Fruit fly (Drosophila melanogaster) whole organism, embryonic: Measurements from ENCODE around the gene CG13367.
A peak's percentile ranks its signal among the peaks of the same experiment; 100 is the strongest.

Source experiments
- Atf-2 ChIP-seq: fragments of 200-800 bp; sonication (Bioruptor generic); optimal IDR thresholded peaks from 2 replicates; lab custom pipeline; 2016; ENCODE audit warnings: missing biosample characterization, missing genetic modification characterization
- Atf6 ChIP-seq: fragments of 200-800 bp; sonication (Bioruptor generic); IDR thresholded peaks from 2 replicates; pipeline ENCODE4 v1.3.6; 2022; ENCODE audit warnings: missing biosample characterization, missing genetic modification characterization
- B-H1 ChIP-seq: fragments of 200-800 bp; sonication (Bioruptor generic); IDR thresholded peaks from 3 replicates; pipeline ENCODE4 v1.3.6; 2022; ENCODE audit warnings: missing biosample characterization, missing genetic modification characterization
- C15 ChIP-seq: fragments of 200-800 bp; sonication (Bioruptor generic); IDR thresholded peaks from 3 replicates; pipeline ENCODE4 v1.3.6; 2022; ENCODE audit warnings: missing biosample characterization, missing genetic modification characterization
- CG11085 ChIP-seq: fragments of 200-800 bp; sonication (Bioruptor generic); IDR thresholded peaks from 2 replicates; pipeline ENCODE4 v1.3.6; 2022; ENCODE audit warnings: missing biosample characterization, missing genetic modification characterization
- CG14710 ChIP-seq: fragments of 200-800 bp; sonication (Bioruptor generic); optimal IDR thresholded peaks from 3 replicates; lab custom pipeline; 2019; ENCODE audit warnings: missing biosample characterization, mild to moderate bottlenecking, missing genetic modification characterization, moderate library complexity
- CG17385 ChIP-seq: fragments of 200-800 bp; sonication (Bioruptor generic); optimal IDR thresholded peaks from 3 replicates; lab custom pipeline; 2018; ENCODE audit warnings: missing biosample characterization, mild to moderate bottlenecking, missing genetic modification characterization
- CG2678 ChIP-seq: fragments of 200-800 bp; sonication (Bioruptor generic); optimal IDR thresholded peaks from 3 replicates; lab custom pipeline; 2019; ENCODE audit warnings: missing biosample characterization, mild to moderate bottlenecking, missing genetic modification characterization, moderate library complexity
- CG2875 ChIP-seq: fragments of 200-800 bp; sonication (Bioruptor generic); optimal IDR thresholded peaks from 2 replicates; lab custom pipeline; 2017; ENCODE audit warnings: missing biosample characterization, mild to moderate bottlenecking, missing genetic modification characterization, missing genetic modification reagents
- CG2889 ChIP-seq: fragments of 200-800 bp; sonication (Bioruptor generic); IDR thresholded peaks from 3 replicates; pipeline ENCODE4 v1.3.6; 2022; ENCODE audit warnings: missing biosample characterization, missing genetic modification characterization
- CG3065 ChIP-seq: fragments of 200-800 bp; sonication (Bioruptor generic); optimal IDR thresholded peaks from 2 replicates; lab custom pipeline; 2016; ENCODE audit warnings: missing biosample characterization, missing genetic modification characterization
- CG31441 ChIP-seq: fragments of 200-800 bp; sonication (Bioruptor generic); IDR thresholded peaks from 2 replicates; pipeline ENCODE4 v1.3.6; 2022; ENCODE audit warnings: missing biosample characterization, missing genetic modification characterization
- CG33557 ChIP-seq: fragments of 200-800 bp; sonication (Bioruptor generic); optimal IDR thresholded peaks from 2 replicates; lab custom pipeline; 2019; ENCODE audit warnings: missing biosample characterization, mild to moderate bottlenecking, missing genetic modification characterization, moderate library complexity
- CG4328 ChIP-seq: fragments of 200-800 bp; sonication (Bioruptor generic); optimal IDR thresholded peaks from 3 replicates; lab custom pipeline; 2017; ENCODE audit warnings: missing biosample characterization, missing genetic modification reagents, missing genetic modification characterization
- CG4360 ChIP-seq: fragments of 200-800 bp; sonication (Bioruptor generic); IDR thresholded peaks from 2 replicates; pipeline ENCODE4 v1.3.6; 2022; ENCODE audit warnings: missing biosample characterization, missing genetic modification characterization
- CG4404 ChIP-seq: fragments of 200-800 bp; sonication (Bioruptor generic); IDR thresholded peaks from 2 replicates; pipeline ENCODE4 v1.3.6; 2022; ENCODE audit warnings: missing biosample characterization, missing genetic modification characterization
- CG5245 ChIP-seq: fragments of 200-800 bp; sonication (Bioruptor generic); optimal IDR thresholded peaks from 3 replicates; lab custom pipeline; 2016; ENCODE audit warnings: missing biosample characterization, missing genetic modification characterization
- CG6689 ChIP-seq: fragments of 200-800 bp; sonication (Bioruptor generic); IDR thresholded peaks from 2 replicates; pipeline ENCODE4 v1.3.6; 2022; ENCODE audit warnings: missing biosample characterization, missing genetic modification characterization
- CG7786 ChIP-seq: fragments of 200-800 bp; sonication (Bioruptor generic); optimal IDR thresholded peaks from 2 replicates; lab custom pipeline; 2016; ENCODE audit warnings: missing biosample characterization, missing genetic modification characterization
- CG7928 ChIP-seq: fragments of 200-800 bp; sonication (Bioruptor generic); optimal IDR thresholded peaks from 2 replicates; lab custom pipeline; 2017; ENCODE audit warnings: missing biosample characterization, mild to moderate bottlenecking, missing genetic modification characterization
- CG8765 ChIP-seq: fragments of 200-800 bp; sonication (Bioruptor generic); IDR thresholded peaks from 2 replicates; pipeline ENCODE4 v1.3.6; 2022; ENCODE audit warnings: missing biosample characterization, missing genetic modification characterization
- CG8924 ChIP-seq: fragments of 200-800 bp; optimal IDR thresholded peaks from 3 replicates; lab custom pipeline; 2019; ENCODE audit warnings: missing biosample characterization, mild to moderate bottlenecking, missing genetic modification characterization, moderate library complexity
- CTCF ChIP-seq: fragments of 200-800 bp; sonication (Bioruptor generic); optimal IDR thresholded peaks from 2 replicates; lab custom pipeline; 2017; ENCODE audit warnings: missing biosample characterization, mild to moderate bottlenecking, missing genetic modification characterization, moderate library complexity
- Drgx ChIP-seq: fragments of 200-800 bp; sonication (Bioruptor generic); IDR thresholded peaks from 2 replicates; pipeline ENCODE4 v1.3.6; 2022; ENCODE audit warnings: missing biosample characterization, missing genetic modification characterization
- Eip74EF ChIP-seq, 2 experiments: fragments of 200-800 bp in 1 of 2; fragments of >200 bp in 1 of 2; sonication (Bioruptor generic) in 1 of 2; optimal IDR thresholded peaks; 2 replicates each; lab custom pipeline; 2017 to 2019; ENCODE audit warnings: missing biosample characterization in 2 of 2, missing genetic modification characterization in 2 of 2, mild to moderate bottlenecking in 1 of 2, moderate library complexity in 1 of 2
- H2.0 ChIP-seq: fragments of 200-800 bp; sonication (Bioruptor generic); IDR thresholded peaks from 2 replicates; pipeline ENCODE4 v1.3.6; 2022; ENCODE audit warnings: missing biosample characterization, missing genetic modification characterization
- HLH3B ChIP-seq: fragments of 200-800 bp; sonication (Bioruptor generic); IDR thresholded peaks from 2 replicates; pipeline ENCODE4 v1.3.6; 2022; ENCODE audit warnings: missing biosample characterization, missing genetic modification characterization
- Hmx ChIP-seq: fragments of 200-800 bp; sonication (Bioruptor generic); optimal IDR thresholded peaks from 2 replicates; lab custom pipeline; 2016; ENCODE audit warnings: missing biosample characterization, missing genetic modification characterization
- Optix ChIP-seq: fragments of 200-800 bp; sonication (Bioruptor generic); IDR thresholded peaks from 3 replicates; pipeline ENCODE4 v1.3.6; 2022; ENCODE audit warnings: missing biosample characterization, missing genetic modification characterization
- Sox100B ChIP-seq: fragments of 200-800 bp; sonication (Bioruptor generic); optimal IDR thresholded peaks from 3 replicates; lab custom pipeline; 2018; ENCODE audit warnings: missing biosample characterization, mild to moderate bottlenecking, missing genetic modification characterization
- Tbp ChIP-seq: fragments of >200 bp; optimal IDR thresholded peaks from 2 replicates; lab custom pipeline; 2018; ENCODE audit warnings: missing biosample characterization, missing genetic modification characterization
- abd-A ChIP-seq: fragments of 200-800 bp; sonication (Bioruptor generic); optimal IDR thresholded peaks from 3 replicates; lab custom pipeline; 2019; ENCODE audit warnings: missing biosample characterization, mild to moderate bottlenecking, missing genetic modification characterization, moderate library complexity
- al ChIP-seq: fragments of 200-800 bp; sonication (Bioruptor generic); IDR thresholded peaks from 2 replicates; pipeline ENCODE4 v1.3.6; 2022; ENCODE audit warnings: missing biosample characterization, missing genetic modification characterization
- caup ChIP-seq: fragments of 200-800 bp; sonication (Bioruptor generic); optimal IDR thresholded peaks from 3 replicates; lab custom pipeline; 2017; ENCODE audit warnings: missing biosample characterization, mild to moderate bottlenecking, missing genetic modification characterization, moderate library complexity; ENCODE audit not compliant: severe bottlenecking
- chn ChIP-seq: fragments of 200-800 bp; sonication (Bioruptor generic); optimal IDR thresholded peaks from 2 replicates; lab custom pipeline; 2016; ENCODE audit warnings: missing biosample characterization, missing genetic modification characterization
- dan ChIP-seq: fragments of 200-800 bp; sonication (Bioruptor generic); IDR thresholded peaks from 2 replicates; pipeline ENCODE4 v1.3.6; 2022; ENCODE audit warnings: missing biosample characterization, missing genetic modification characterization
- dati ChIP-seq: fragments of 200-800 bp; sonication (Bioruptor generic); IDR thresholded peaks from 2 replicates; pipeline ENCODE4 v1.3.6; 2022; ENCODE audit warnings: missing biosample characterization, missing genetic modification characterization
- esg ChIP-seq: fragments of 200-800 bp; sonication (Bioruptor generic); conservative IDR thresholded peaks from 2 replicates; pipeline ENCODE4 v1.3.6; 2022; ENCODE audit warnings: missing biosample characterization, missing genetic modification characterization
- exex ChIP-seq: fragments of 200-800 bp; sonication (Bioruptor generic); optimal IDR thresholded peaks from 4 replicates; lab custom pipeline; 2018; ENCODE audit warnings: missing biosample characterization, mild to moderate bottlenecking, missing genetic modification characterization, moderate library complexity
- fru ChIP-seq: fragments of >200 bp; optimal IDR thresholded peaks from 2 replicates; lab custom pipeline; 2017
- ftz-f1 ChIP-seq: fragments of 200-800 bp; sonication (Bioruptor generic); optimal IDR thresholded peaks from 2 replicates; lab custom pipeline; 2016; ENCODE audit warnings: missing biosample characterization, missing genetic modification characterization
- hbn ChIP-seq: fragments of 200-800 bp; sonication (Bioruptor generic); IDR thresholded peaks from 2 replicates; pipeline ENCODE4 v1.3.6; 2022; ENCODE audit warnings: missing biosample characterization, missing genetic modification characterization; ENCODE audit not compliant: partially characterized antibody
- insv ChIP-seq, 2 experiments: fragments of 200-800 bp; sonication (Bioruptor generic); optimal IDR thresholded peaks; 3 replicates each; lab custom pipeline; 2016 to 2018; ENCODE audit warnings: missing biosample characterization in 2 of 2, missing genetic modification characterization in 2 of 2
- nau ChIP-seq: fragments of 200-800 bp; sonication (Bioruptor generic); optimal IDR thresholded peaks from 3 replicates; lab custom pipeline; 2017; ENCODE audit warnings: missing biosample characterization, mild to moderate bottlenecking, missing genetic modification characterization, missing genetic modification reagents
- onecut ChIP-seq: fragments of 200-800 bp; sonication (Bioruptor generic); IDR thresholded peaks from 2 replicates; pipeline ENCODE4 v1.3.6; 2022; ENCODE audit warnings: missing biosample characterization, missing genetic modification characterization
- pb ChIP-seq: fragments of 200-800 bp; sonication (Bioruptor generic); optimal IDR thresholded peaks from 3 replicates; lab custom pipeline; 2016; ENCODE audit warnings: missing biosample characterization, missing genetic modification characterization
- pnt ChIP-seq: fragments of 200-800 bp; sonication (Bioruptor generic); optimal IDR thresholded peaks from 3 replicates; lab custom pipeline; 2016; ENCODE audit warnings: missing biosample characterization, missing genetic modification characterization
- pzg ChIP-seq: fragments of 200-800 bp; sonication (Bioruptor generic); optimal IDR thresholded peaks from 3 replicates; lab custom pipeline; 2018; ENCODE audit warnings: missing biosample characterization, mild to moderate bottlenecking, missing genetic modification characterization, moderate library complexity
- toy ChIP-seq: fragments of 200-800 bp; sonication (Bioruptor generic); IDR thresholded peaks from 2 replicates; pipeline ENCODE4 v1.3.6; 2022; ENCODE audit warnings: missing biosample characterization, missing genetic modification characterization
- unc-4 ChIP-seq: fragments of 200-800 bp; sonication (Bioruptor generic); IDR thresholded peaks from 2 replicates; pipeline ENCODE4 v1.3.6; 2022; ENCODE audit warnings: missing biosample characterization, missing genetic modification characterization; ENCODE audit not compliant: partially characterized antibody
- wek ChIP-seq: fragments of 200-800 bp; sonication (Bioruptor generic); optimal IDR thresholded peaks from 3 replicates; lab custom pipeline; 2018; ENCODE audit warnings: missing biosample characterization, mild to moderate bottlenecking, missing genetic modification characterization, moderate library complexity
- zen ChIP-seq: fragments of 200-800 bp; sonication (Bioruptor generic); optimal IDR thresholded peaks from 3 replicates; lab custom pipeline; 2018; ENCODE audit warnings: missing biosample characterization, mild to moderate bottlenecking, missing genetic modification characterization, moderate library complexity

Gene CG13367

dm6 chrX:654949-655348, 10.4 kb downstream of the CG13367 start (continued):
- TF ChIP-seq Hmx (GFP tag; lab: Kevin White, UChicago) (peak; percentile 54), CTCF (GFP tag; lab: Kevin White, UChicago) (peak; percentile 61), CG4404 (peak; percentile 89), unc-4 (no peak), B-H1 (GFP tag; lab: Robert Waterston, UW) (peak; percentile 95), chn (GFP tag; lab: Kevin White, UChicago) (peak; percentile 95), pb (peak; percentile 94), caup (GFP tag; lab: Kevin White, UChicago) (peak; percentile 97), CG8765 (GFP tag; lab: Robert Waterston, UW) (peak; percentile 83), toy (GFP tag; lab: Robert Waterston, UW) (peak; percentile 90), fru (no peak), nau (GFP tag; lab: Kevin White, UChicago) (no peak), ftz-f1 (GFP tag; lab: Kevin White, UChicago) (no peak), dati (peak; percentile 95), insv (GFP tag; optimal IDR thresholded peaks at IDR 0.05; lab: Kevin White, UChicago) (peak; percentile 26 to 74), hbn (no peak), wek (peak; percentile 91), exex (peak; percentile 75), C15 (GFP tag; lab: Robert Waterston, UW) (peak; percentile 82; the same call in 2 of the 3 replicates), CG33557 (peak; percentile 92), CG8924 (tag; lab: Kevin White, UChicago) (peak; percentile 91), Tbp (GFP tag; lab: Kevin White, UChicago) (no peak), CG7928 (GFP tag; lab: Kevin White, UChicago) (peak; percentile 77), onecut (peak; percentile 95), CG11085 (GFP tag; lab: Robert Waterston, UW) (peak; percentile 88), CG6689 (peak; percentile 96), H2.0 (peak; percentile 96), CG3065 (GFP tag; lab: Kevin White, UChicago) (peak; percentile 87), CG4360 (GFP tag; lab: Robert Waterston, UW) (peak; percentile 83), dan (GFP tag; lab: Robert Waterston, UW) (peak; percentile 46), Optix (peak; percentile 97), CG4328 (GFP tag; lab: Kevin White, UChicago) (peak; percentile 93), esg (GFP tag; lab: Robert Waterston, UW) (peak; percentile 92), CG7786 (GFP tag; lab: Kevin White, UChicago) (peak; percentile 96), Drgx (GFP tag; lab: Robert Waterston, UW) (peak; percentile 98), Sox100B (GFP tag; lab: Kevin White, UChicago) (no peak), CG31441 (GFP tag; lab: Robert Waterston, UW) (peak; percentile 93), CG17385 (GFP tag; lab: Kevin White, UChicago) (peak; percentile 94), HLH3B (GFP tag; lab: Robert Waterston, UW) (peak; percentile 96), Atf6 (GFP tag; lab: Robert Waterston, UW) (peak; percentile 94), pnt (GFP tag; lab: Kevin White, UChicago) (peak; percentile 92), CG2678 (tag; lab: Kevin White, UChicago) (peak; percentile 96), CG5245 (GFP tag; lab: Kevin White, UChicago) (peak; percentile 95), al (GFP tag; lab: Robert Waterston, UW) (peak; percentile 92), Atf-2 (peak; percentile 93), abd-A (tag; lab: Kevin White, UChicago) (peak; percentile 71), CG2875 (GFP tag; lab: Kevin White, UChicago) (peak; percentile 96), CG2889 (GFP tag; lab: Robert Waterston, UW) (peak; percentile 92), zen (tag; lab: Kevin White, UChicago) (peak; percentile 86), Eip74EF (GFP tag; optimal IDR thresholded peaks at IDR 0.05; lab: Kevin White, UChicago) (peak in 1 of 2 experiments; percentile 89), pzg (GFP tag; lab: Kevin White, UChicago) (peak; percentile 37), CG14710 (tag; lab: Kevin White, UChicago) (peak; percentile 93)
